Fruit fly (Drosophila melanogaster) whole organism, wandering third instar larva: ENCODE measurements around the gene CG11714.

Experiments used
- Abd-B ChIP-seq: fragments of >200 bp; optimal IDR thresholded peaks from 2 replicates; lab custom pipeline; 2017; ENCODE audit warnings: missing biosample characterization, missing genetic modification characterization
- Dif ChIP-seq: fragments of 200-275, 200-300 bp; sonication (Bioruptor generic); optimal IDR thresholded peaks from 2 replicates; lab custom pipeline; 2018; ENCODE audit warnings: missing biosample characterization, missing genetic modification characterization; ENCODE audit not compliant: partially characterized antibody
- Hr78 ChIP-seq: fragments of >200 bp; optimal IDR thresholded peaks from 2 replicates; lab custom pipeline; 2017; ENCODE audit warnings: missing biosample characterization, missing genetic modification characterization
- Mio ChIP-seq: sonication (Bioruptor generic); optimal IDR thresholded peaks from 2 replicates; lab custom pipeline; 2016; ENCODE audit warnings: missing biosample characterization, missing genetic modification characterization
- Myc ChIP-seq: fragments of >200 bp; optimal IDR thresholded peaks from 2 replicates; lab custom pipeline; 2017
- Vsx2 ChIP-seq: fragments of 200-300, 225-300 bp; sonication (Bioruptor generic); optimal IDR thresholded peaks from 2 replicates; lab custom pipeline; 2018; ENCODE audit warnings: missing biosample characterization, missing genetic modification characterization; ENCODE audit not compliant: partially characterized antibody
- h ChIP-seq: fragments of 200-800 bp; sonication (Bioruptor generic); optimal IDR thresholded peaks from 3 replicates; lab custom pipeline; 2016; ENCODE audit warnings: missing biosample characterization, mild to moderate bottlenecking, missing genetic modification characterization
- pan ChIP-seq: fragments of >200 bp; optimal IDR thresholded peaks from 2 replicates; lab custom pipeline; 2017
- psq ChIP-seq: fragments of 200-800 bp; sonication (Bioruptor generic); optimal IDR thresholded peaks from 3 replicates; lab custom pipeline; 2017; ENCODE audit warnings: missing biosample characterization, mild to moderate bottlenecking, missing genetic modification characterization, moderate library complexity
- sage ChIP-seq: fragments of 200-800 bp; sonication (Bioruptor generic); optimal IDR thresholded peaks from 2 replicates; lab custom pipeline; 2016; ENCODE audit warnings: missing biosample characterization, mild to moderate bottlenecking, missing genetic modification characterization
- sv ChIP-seq: fragments of 200-800 bp; sonication (Bioruptor generic); optimal IDR thresholded peaks from 3 replicates; lab custom pipeline; 2016; ENCODE audit warnings: missing biosample characterization, missing genetic modification characterization
- usp ChIP-seq: fragments of >200 bp; optimal IDR thresholded peaks from 2 replicates; lab custom pipeline; 2017; ENCODE audit warnings: missing biosample characterization, missing genetic modification characterization

DNA sequence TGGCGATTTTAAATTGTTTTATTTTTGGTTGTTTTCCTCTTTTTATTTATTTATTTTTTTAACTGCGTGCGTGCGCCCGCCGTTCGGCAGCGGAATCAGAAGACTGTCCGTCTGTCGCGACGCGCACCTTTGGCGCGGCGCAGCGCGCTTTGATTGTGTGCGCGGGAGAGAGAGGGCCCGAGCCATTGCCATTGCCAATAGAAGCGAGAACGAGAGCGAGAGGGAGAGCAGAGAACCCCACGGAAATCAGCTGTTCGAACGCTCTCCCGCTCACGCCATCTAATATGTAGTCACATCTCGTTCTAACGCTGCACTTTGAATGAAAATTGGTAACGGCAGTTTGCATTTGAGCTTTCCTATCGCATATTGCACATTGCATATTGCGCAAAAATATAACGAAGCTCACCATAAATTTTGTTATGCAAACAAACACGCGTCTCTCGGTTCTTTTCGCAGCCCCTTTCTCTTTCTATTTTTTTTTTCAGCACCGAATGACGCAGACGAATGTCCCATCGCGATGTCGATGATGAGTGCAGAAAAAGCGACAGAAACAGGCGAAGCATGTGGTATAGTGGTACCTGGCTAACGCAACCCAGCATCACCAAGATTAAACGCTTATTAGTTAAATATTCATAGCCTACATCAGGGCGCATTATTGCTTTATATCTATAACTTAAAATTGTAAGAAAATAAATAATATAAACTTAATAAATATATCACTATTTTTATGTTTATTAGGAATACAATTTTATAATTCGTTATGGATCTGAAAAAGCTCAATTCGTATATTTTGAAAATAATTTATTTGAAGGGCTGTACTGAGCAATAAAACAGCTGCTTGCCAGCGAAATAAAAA lies 12.1 kb upstream of the CG11714 start:
- TF ChIP-seq psq (peak; percentile 30), Myc (lab: Kevin White, UChicago) (no peak), h (GFP tag; lab: Kevin White, UChicago) (peak; percentile 42), Dif (GFP tag; lab: Kevin White, UChicago) (peak; percentile 92), sv (GFP tag; lab: Kevin White, UChicago) (no peak), Abd-B (no peak), usp (GFP tag; lab: Kevin White, UChicago) (no peak), pan (lab: Kevin White, UChicago) (no peak), Vsx2 (GFP tag; lab: Kevin White, UChicago) (peak; percentile 50), Hr78 (GFP tag; lab: Kevin White, UChicago) (no peak), sage (no peak), Mio (GFP tag; lab: Kevin White, UChicago) (no peak)
